Worm (Caenorhabditis elegans): ENCODE data around the gene C10E2.2.

The C10E2.2 gene

ce11 chrX:16796826-16797225 lies 51.8 kb downstream of the C10E2.2 start (continued):
- TF ChIP-seq odd-2 (tag; optimal IDR thresholded peaks at IDR 0.05) (no peak), ceh-48 (tag; optimal IDR thresholded peaks at IDR 0.05) (no peak), unc-42 (tag; optimal IDR thresholded peaks at IDR 0.05) (peak; percentile 83), ets-4 (tag; optimal IDR thresholded peaks at IDR 0.05) (peak; percentile 5), pha-4 (tag; optimal IDR thresholded peaks at IDR 0.05) (no peak), F13H6.1 (tag; optimal IDR thresholded peaks at IDR 0.05) (peak; percentile 53), fkh-10 (GFP tag; optimal IDR thresholded peaks at IDR 0.05) (peak; percentile 60), dmd-4 (tag; optimal IDR thresholded peaks at IDR 0.05; ENCODE audit: borderline replicate concordance) (no peak), lim-6 (tag; optimal IDR thresholded peaks at IDR 0.05) (no peak), nhr-11 (tag; optimal IDR thresholded peaks at IDR 0.05) (no peak), nhr-232 (tag; optimal IDR thresholded peaks at IDR 0.05) (no peak), sox-2 (GFP tag; IDR thresholded peaks at IDR 0.05) (no peak), ceh-22 (tag; optimal IDR thresholded peaks at IDR 0.05) (no peak), fkh-6 (tag; optimal IDR thresholded peaks at IDR 0.05) (no peak), pat-9 (tag; optimal IDR thresholded peaks at IDR 0.05) (peak; percentile 6), ztf-16 (tag; optimal IDR thresholded peaks at IDR 0.05) (peak; percentile 4), madf-2 (tag; optimal IDR thresholded peaks at IDR 0.05) (peak; percentile 17), rnt-1 (tag; optimal IDR thresholded peaks at IDR 0.05) (peak; percentile 64), C38D4.7 (GFP tag; optimal IDR thresholded peaks at IDR 0.05) (no peak), unc-3 (GFP tag; conservative IDR thresholded peaks at IDR 0.05) (no peak), unc-3 (tag; optimal IDR thresholded peaks at IDR 0.05) (no peak), ttx-3 (tag; optimal IDR thresholded peaks at IDR 0.05) (no peak), sdc-2 (tag; optimal IDR thresholded peaks at IDR 0.05) (peak; percentile 66), elt-4 (tag; optimal IDR thresholded peaks at IDR 0.05) (no peak), ceh-34 (tag; optimal IDR thresholded peaks at IDR 0.05) (no peak), tbx-7 (tag; optimal IDR thresholded peaks at IDR 0.05) (no peak), hlh-15 (tag; optimal IDR thresholded peaks at IDR 0.05) (no peak), pag-3 (tag; optimal IDR thresholded peaks at IDR 0.05; ENCODE audit: borderline replicate concordance) (no peak), K02D7.2 (tag; optimal IDR thresholded peaks at IDR 0.05) (no peak), pha-2 (tag; optimal IDR thresholded peaks at IDR 0.05) (no peak), syd-9 (tag; optimal IDR thresholded peaks at IDR 0.05) (no peak)

ce11 chrX:16798621-16799020 lies 53.6 kb downstream of the C10E2.2 start:
- TF ChIP-seq nhr-232 (tag; optimal IDR thresholded peaks at IDR 0.05) (no peak), pros-1 (tag; optimal IDR thresholded peaks at IDR 0.05) (no peak)
